Fruit fly (Drosophila melanogaster) whole organism, pupa: ENCODE measurements around the gene CG6340.

Source experiments
- CG10348 ChIP-seq: fragments of 200-800 bp; sonication (Bioruptor generic); IDR thresholded peaks from 2 replicates; pipeline ENCODE4 v1.3.6; 2022; ENCODE audit warnings: missing biosample characterization, missing genetic modification characterization
- CG12605 ChIP-seq: fragments of 200-800 bp; sonication (Bioruptor generic); IDR thresholded peaks from 2 replicates; pipeline ENCODE4 v1.3.6; 2022; ENCODE audit warnings: missing biosample characterization, missing genetic modification characterization
- CG13204 ChIP-seq: fragments of 200-800 bp; sonication (Bioruptor generic); optimal IDR thresholded peaks from 2 replicates; lab custom pipeline; 2018; ENCODE audit warnings: missing biosample characterization, mild to moderate bottlenecking, missing genetic modification characterization, moderate library complexity
- CG14655 ChIP-seq: fragments of 200-800 bp; sonication (Bioruptor generic); optimal IDR thresholded peaks from 3 replicates; lab custom pipeline; 2017; ENCODE audit warnings: mild to moderate bottlenecking, missing biosample characterization, missing genetic modification reagents, missing genetic modification characterization
- CG15710 ChIP-seq: fragments of 200-800 bp; sonication (Bioruptor generic); optimal IDR thresholded peaks from 2 replicates; lab custom pipeline; 2018; ENCODE audit warnings: missing biosample characterization, mild to moderate bottlenecking, missing genetic modification characterization, moderate library complexity
- CG17806 ChIP-seq: fragments of 200-800 bp; sonication (Bioruptor generic); optimal IDR thresholded peaks from 2 replicates; lab custom pipeline; 2018; ENCODE audit warnings: missing biosample characterization, mild to moderate bottlenecking, missing genetic modification characterization, moderate library complexity
- CG32121 ChIP-seq: fragments of 200-800 bp; sonication (Bioruptor generic); IDR thresholded peaks from 2 replicates; pipeline ENCODE4 v1.3.6; 2022; ENCODE audit warnings: missing biosample characterization, missing genetic modification characterization
- CG34367 ChIP-seq: fragments of 200-800 bp; sonication (Bioruptor generic); optimal IDR thresholded peaks from 2 replicates; lab custom pipeline; 2018; ENCODE audit warnings: missing biosample characterization, mild to moderate bottlenecking, missing genetic modification characterization
- CG4496 ChIP-seq: fragments of 200-800 bp; sonication (Bioruptor generic); IDR thresholded peaks from 3 replicates; pipeline ENCODE4 v1.3.6; 2022; ENCODE audit warnings: missing biosample characterization, missing genetic modification characterization
- CG8159 ChIP-seq: fragments of 200-800 bp; sonication (Bioruptor generic); optimal IDR thresholded peaks from 3 replicates; lab custom pipeline; 2018; ENCODE audit warnings: missing biosample characterization, mild to moderate bottlenecking, missing genetic modification characterization, moderate library complexity
- CG8301 ChIP-seq: fragments of 200-800 bp; sonication (Bioruptor generic); optimal IDR thresholded peaks from 2 replicates; lab custom pipeline; 2018; ENCODE audit warnings: missing biosample characterization, mild to moderate bottlenecking, missing genetic modification characterization
- CG9948 ChIP-seq: fragments of 200-800 bp; sonication (Bioruptor generic); optimal IDR thresholded peaks from 2 replicates; lab custom pipeline; 2018; ENCODE audit warnings: missing biosample characterization, mild to moderate bottlenecking, missing genetic modification characterization, moderate library complexity
- D1 ChIP-seq: fragments of 200-800 bp; sonication (Bioruptor generic); optimal IDR thresholded peaks from 2 replicates; lab custom pipeline; 2018; ENCODE audit warnings: missing biosample characterization, mild to moderate bottlenecking, missing genetic modification characterization, moderate library complexity
- EcR ChIP-seq: fragments of 200-800 bp; sonication (Bioruptor generic); optimal IDR thresholded peaks from 3 replicates; lab custom pipeline; 2019; ENCODE audit warnings: missing biosample characterization, missing genetic modification characterization, mild to moderate bottlenecking, moderate library complexity, missing genetic modification reagents
- Ets98B ChIP-seq: fragments of 200-800 bp; sonication (Bioruptor generic); IDR thresholded peaks from 2 replicates; pipeline ENCODE4 v1.3.6; 2022; ENCODE audit warnings: missing biosample characterization, missing genetic modification characterization
- Pif1A ChIP-seq: fragments of 200-800 bp; sonication (Bioruptor generic); optimal IDR thresholded peaks from 3 replicates; lab custom pipeline; 2016; ENCODE audit warnings: missing biosample characterization, missing genetic modification characterization
- Pif1B ChIP-seq: fragments of 200-800 bp; sonication (Bioruptor generic); optimal IDR thresholded peaks from 3 replicates; lab custom pipeline; 2016; ENCODE audit warnings: missing biosample characterization, missing genetic modification characterization
- Snoo ChIP-seq: fragments of 200-800 bp; sonication (Bioruptor generic); optimal IDR thresholded peaks from 3 replicates; lab custom pipeline; 2017; ENCODE audit warnings: missing biosample characterization, mild to moderate bottlenecking, missing genetic modification characterization, inconsistent platforms
- fd96Ca ChIP-seq: fragments of 200-800 bp; sonication (Bioruptor generic); IDR thresholded peaks from 3 replicates; pipeline ENCODE4 v1.3.6; 2022; ENCODE audit warnings: missing biosample characterization, missing genetic modification characterization
- gl ChIP-seq: fragments of 200-800 bp; sonication (Bioruptor generic); optimal IDR thresholded peaks from 2 replicates; lab custom pipeline; 2018; ENCODE audit warnings: missing biosample characterization, mild to moderate bottlenecking, missing genetic modification characterization
- rn ChIP-seq: fragments of 200-800 bp; sonication (Bioruptor generic); IDR thresholded peaks from 2 replicates; pipeline ENCODE4 v1.3.6; 2022; ENCODE audit warnings: missing biosample characterization, missing genetic modification characterization

The CG6340 gene

dm6 chrX:15475367-15475789, 6.8 kb upstream of the CG6340 start, which contains the start of gene mh:
TSS of gene mh (minus strand) at chrX:15475400.
- TF ChIP-seq CG32121 (peak; percentile 20; the same call in 1 of the 2 replicates), CG13204 (GFP tag; lab: Kevin White, UChicago) (no peak), CG12605 (GFP tag; lab: Robert Waterston, UW) (no peak), D1 (tag; lab: Kevin White, UChicago) (no peak)
- TF ChIP-seq, all 21 proteins: peak for 1

dm6 chrX:15475791-15476190, 6.4 kb upstream of the CG6340 start, which contains the start of gene CG6324:
TSS of gene CG6324 (plus strand) at chrX:15476091.
- TF ChIP-seq CG34367 (tag; lab: Kevin White, UChicago) (no peak), CG8159 (tag; lab: Kevin White, UChicago) (no peak), CG32121 (no peak), Pif1B (no peak), CG14655 (GFP tag; lab: Kevin White, UChicago) (no peak), CG9948 (tag; lab: Kevin White, UChicago) (no peak), CG12605 (GFP tag; lab: Robert Waterston, UW) (no peak), rn (GFP tag; lab: Robert Waterston, UW) (no peak), CG8301 (tag; lab: Kevin White, UChicago) (no peak), gl (tag; lab: Kevin White, UChicago) (no peak), CG10348 (GFP tag; lab: Robert Waterston, UW) (no peak), CG4496 (GFP tag; lab: Robert Waterston, UW) (no peak)
- TF ChIP-seq, all 21 proteins: peak for 0

dm6 chrX:15483010-15483802, 1.0 kb downstream of the CG6340 start:
- TF ChIP-seq CG4496 (GFP tag; lab: Robert Waterston, UW) (no peak), CG13204 (GFP tag; lab: Kevin White, UChicago) (peak; percentile 16)

dm6 chrX:15484451-15485032, 2.4 kb downstream of the CG6340 start:
- TF ChIP-seq CG13204 (GFP tag; lab: Kevin White, UChicago) (no peak), CG34367 (tag; lab: Kevin White, UChicago) (no peak), CG14655 (GFP tag; lab: Kevin White, UChicago) (no peak), Pif1B (no peak), CG9948 (tag; lab: Kevin White, UChicago) (no peak), EcR (no peak), CG15710 (tag; lab: Kevin White, UChicago) (no peak), rn (GFP tag; lab: Robert Waterston, UW) (no peak), CG10348 (GFP tag; lab: Robert Waterston, UW) (no peak), fd96Ca (no peak), CG32121 (no peak)

dm6 chrX:15486682-15487081, 4.5 kb downstream of the CG6340 start, which contains the start of gene Gmap:
TSS of gene Gmap (plus strand) at chrX:15486922.
- no peak for TF ChIP-seq CG34367 (tag; lab: Kevin White, UChicago)
- no peak for TF ChIP-seq CG10348 (GFP tag; lab: Robert Waterston, UW)
- no peak for TF ChIP-seq CG8159 (tag; lab: Kevin White, UChicago)
- TF ChIP-seq CG17806: no peak
- TF ChIP-seq D1 (tag; lab: Kevin White, UChicago): no peak
- TF ChIP-seq Snoo (tag; lab: Kevin White, UChicago): no peak
- no peak for TF ChIP-seq CG32121
- no peak for TF ChIP-seq rn (GFP tag; lab: Robert Waterston, UW)
- TF ChIP-seq CG13204 (GFP tag; lab: Kevin White, UChicago): no peak
- no peak for TF ChIP-seq EcR
- TF ChIP-seq Pif1B: no peak
- no peak for TF ChIP-seq CG14655 (GFP tag; lab: Kevin White, UChicago)
- no peak for TF ChIP-seq fd96Ca
- TF ChIP-seq CG8301 (tag; lab: Kevin White, UChicago): no peak
- TF ChIP-seq CG9948 (tag; lab: Kevin White, UChicago): no peak
- no peak for TF ChIP-seq Pif1A (GFP tag; lab: Kevin White, UChicago)

- TF ChIP-seq CG4496 (GFP tag; lab: Robert Waterston, UW) (no peak), Snoo (tag; lab: Kevin White, UChicago) (no peak), CG32121 (no peak), EcR (no peak), Ets98B (GFP tag; lab: Robert Waterston, UW) (no peak), CG17806 (no peak), CG9948 (tag; lab: Kevin White, UChicago) (no peak), CG8159 (tag; lab: Kevin White, UChicago) (no peak), CG10348 (GFP tag; lab: Robert Waterston, UW) (no peak)
Observed at dm6 chrX:15490519-15490918, 8.3 kb downstream of the CG6340 start.
